Fruit fly (Drosophila melanogaster) whole organism, prepupa: Measurements from ENCODE around the gene MTF-1.

Experiments
- CG11294 ChIP-seq: fragments of 200-800 bp; sonication (Bioruptor generic); IDR thresholded peaks from 2 replicates; pipeline ENCODE4 v1.3.6; 2022; ENCODE audit warnings: missing biosample characterization, missing genetic modification characterization
- CG11762 ChIP-seq: fragments of 200-800 bp; sonication (Bioruptor generic); optimal IDR thresholded peaks from 3 replicates; lab custom pipeline; 2016; ENCODE audit warnings: missing biosample characterization, missing genetic modification characterization; ENCODE audit not compliant: insufficient read depth
- CG3032 ChIP-seq: fragments of 200-800 bp; optimal IDR thresholded peaks from 2 replicates; lab custom pipeline; 2019; ENCODE audit warnings: missing biosample characterization, mild to moderate bottlenecking, missing genetic modification characterization, moderate library complexity
- CG4318 ChIP-seq: fragments of 200-800 bp; sonication (Bioruptor generic); optimal IDR thresholded peaks from 3 replicates; lab custom pipeline; 2017; ENCODE audit warnings: missing biosample characterization, mild to moderate bottlenecking, missing genetic modification characterization
- CG6854 ChIP-seq: fragments of 200-800 bp; sonication (Bioruptor generic); optimal IDR thresholded peaks from 2 replicates; lab custom pipeline; 2017; ENCODE audit warnings: missing biosample characterization, mild to moderate bottlenecking, missing genetic modification characterization
- Sox102F ChIP-seq: fragments of 200-800 bp; sonication (Bioruptor generic); optimal IDR thresholded peaks from 2 replicates; lab custom pipeline; 2016; ENCODE audit warnings: missing biosample characterization, mild to moderate bottlenecking, missing genetic modification characterization
- Sox14 ChIP-seq: fragments of 200-800 bp; sonication (Bioruptor generic); optimal IDR thresholded peaks from 3 replicates; lab custom pipeline; 2016; ENCODE audit warnings: missing biosample characterization, missing genetic modification characterization
- Sox15 ChIP-seq: fragments of 200-800 bp; sonication (Bioruptor generic); optimal IDR thresholded peaks from 3 replicates; lab custom pipeline; 2016; ENCODE audit warnings: missing biosample characterization, missing genetic modification characterization
- cyc ChIP-seq: fragments of 200-800 bp; sonication (Bioruptor generic); optimal IDR thresholded peaks from 3 replicates; lab custom pipeline; 2016; ENCODE audit warnings: missing biosample characterization, missing genetic modification characterization
- fd59A ChIP-seq: fragments of 200-800 bp; sonication (Bioruptor generic); optimal IDR thresholded peaks from 2 replicates; lab custom pipeline; 2017; ENCODE audit warnings: missing biosample characterization, mild to moderate bottlenecking, missing genetic modification characterization, missing genetic modification reagents
- net ChIP-seq: fragments of 200-800 bp; sonication (Bioruptor generic); optimal IDR thresholded peaks from 3 replicates; lab custom pipeline; 2016; ENCODE audit warnings: missing biosample characterization, missing genetic modification characterization
- spab ChIP-seq: fragments of 200-800 bp; sonication (Bioruptor generic); optimal IDR thresholded peaks from 2 replicates; lab custom pipeline; 2017; ENCODE audit warnings: missing biosample characterization, mild to moderate bottlenecking, missing genetic modification characterization, missing genetic modification reagents

- TF ChIP-seq CG4318 (GFP tag; lab: Kevin White, UChicago) (peak; percentile 0), cyc (GFP tag; lab: Kevin White, UChicago) (no peak), Sox14 (GFP tag; lab: Kevin White, UChicago) (no peak), Sox102F (GFP tag; lab: Kevin White, UChicago) (no peak), CG6854 (GFP tag; lab: Kevin White, UChicago) (no peak), CG3032 (tag; lab: Kevin White, UChicago) (no peak), net (GFP tag; lab: Kevin White, UChicago) (peak; percentile 31), CG11762 (GFP tag; lab: Kevin White, UChicago) (no peak), spab (GFP tag; lab: Kevin White, UChicago) (no peak), fd59A (no peak), CG11294 (GFP tag; lab: Robert Waterston, UW) (no peak), Sox15 (GFP tag; lab: Kevin White, UChicago) (no peak)
Measured at dm6 chr3L:9425838-9426237, 4.3 kb upstream of the MTF-1 start.
